In the genomic region with DNA sequence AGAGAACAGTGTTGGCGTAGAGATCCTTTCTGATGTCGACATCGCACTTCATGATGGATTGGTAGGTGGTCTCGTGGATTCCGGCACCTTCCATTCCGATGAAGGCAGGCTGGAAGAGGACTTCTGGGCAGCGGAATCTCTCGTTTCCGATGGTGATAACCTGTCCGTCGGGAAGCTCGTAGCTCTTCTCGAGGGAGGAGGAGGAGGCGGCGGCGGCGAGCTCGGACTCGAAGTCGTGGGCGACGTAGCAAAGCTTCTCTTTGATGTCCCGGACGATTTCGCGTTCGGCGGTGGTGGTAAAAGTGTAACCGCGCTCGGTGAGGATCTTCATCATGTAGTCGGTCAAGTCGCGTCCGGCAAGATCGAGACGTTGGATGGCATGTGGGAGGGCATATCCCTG, we compare ENCODE assay signal across 4 worm cellular contexts.
A peak's percentile ranks its signal among the peaks of the same experiment; 100 is the strongest.
TF ChIP-seq lines count a peak whose summit lies in the region.

No protein-coding gene starts in this region.

TF ChIP-seq in whole organism, L2 larva, 48 proteins besides CTCF, POLR2A, EP300 and RAD21:
- TF ChIP-seq ceh-82 (tag; optimal IDR thresholded peaks at IDR 0.05; lab: Kevin White, UChicago) = no peak
- peak; percentile 24 for TF ChIP-seq nhr-11 (tag; optimal IDR thresholded peaks at IDR 0.05; lab: Kevin White, UChicago)
- TF ChIP-seq aly-2 (tag; optimal IDR thresholded peaks at IDR 0.05; lab: Kevin White, UChicago) = no peak

TF ChIP-seq in whole organism, L4 larva, 104 proteins besides CTCF, POLR2A, EP300 and RAD21 (continues in another document):
- TF ChIP-seq F10B5.3 (tag; optimal IDR thresholded peaks at IDR 0.05; lab: Kevin White, UChicago) (no peak), spr-3 (GFP tag; optimal IDR thresholded peaks at IDR 0.05; lab: Kevin White, UChicago) (peak; percentile 57), nhr-76 (tag; optimal IDR thresholded peaks at IDR 0.05; lab: Kevin White, UChicago) (no peak), madf-9 (GFP tag; conservative IDR thresholded peaks at IDR 0.05; lab: Robert Waterston, UW) (no peak), daf-19 (GFP tag; conservative IDR thresholded peaks at IDR 0.05; lab: Robert Waterston, UW) (no peak), ctbp-1 (GFP tag; IDR thresholded peaks at IDR 0.05; lab: Robert Waterston, UW) (no peak), nhr-25 (tag; optimal IDR thresholded peaks at IDR 0.05; lab: Kevin White, UChicago; ENCODE audit: borderline replicate concordance, insufficient read depth) (no peak), daf-16 (GFP tag; optimal IDR thresholded peaks at IDR 0.05; lab: Kevin White, UChicago) (no peak), daf-16 (tag; optimal IDR thresholded peaks at IDR 0.05; lab: Kevin White, UChicago) (no peak), dmd-8 (GFP tag; IDR thresholded peaks at IDR 0.05; lab: Robert Waterston, UW) (no peak), F26F4.8 (GFP tag; conservative IDR thresholded peaks at IDR 0.05; lab: Robert Waterston, UW) (0 out of 2 replicates have a peak, but pooled peaks have one; percentile 6), rbr-2 (tag; optimal IDR thresholded peaks at IDR 0.05; lab: Kevin White, UChicago) (no peak), zip-11 (GFP tag; IDR thresholded peaks at IDR 0.05; lab: Robert Waterston, UW) (no peak), nhr-102 (tag; optimal IDR thresholded peaks at IDR 0.05; lab: Kevin White, UChicago) (no peak), nhr-41 (GFP tag; IDR thresholded peaks at IDR 0.05; lab: Robert Waterston, UW) (no peak), snpc-4 (tag; optimal IDR thresholded peaks at IDR 0.05; lab: Kevin White, UChicago) (no peak), F44E2.7 (GFP tag; IDR thresholded peaks at IDR 0.05; lab: Robert Waterston, UW) (0 out of 2 replicates have a peak, but pooled peaks have one; percentile 63), lin-29 (GFP tag; IDR thresholded peaks at IDR 0.05; lab: Robert Waterston, UW) (no peak), mdt-29 (GFP tag; IDR thresholded peaks at IDR 0.05; lab: Robert Waterston, UW) (no peak), hmg-1.1 (GFP tag; IDR thresholded peaks at IDR 0.05; lab: Robert Waterston, UW) (no peak), zfp-3 (GFP tag; conservative IDR thresholded peaks at IDR 0.05; lab: Robert Waterston, UW) (no peak), set-16 (GFP tag; IDR thresholded peaks at IDR 0.05; lab: Robert Waterston, UW) (peak; percentile 94), mxl-3 (GFP tag; optimal IDR thresholded peaks at IDR 0.05; lab: Kevin White, UChicago) (no peak), Y75B8A.6 (GFP tag; IDR thresholded peaks at IDR 0.05; lab: Robert Waterston, UW) (no peak), F49E8.2 (tag; optimal IDR thresholded peaks at IDR 0.05; lab: Kevin White, UChicago; ENCODE audit: borderline replicate concordance) (no peak), D1046.2 (GFP tag; IDR thresholded peaks at IDR 0.05; lab: Robert Waterston, UW) (no peak), gei-8 (GFP tag; optimal IDR thresholded peaks at IDR 0.05; lab: Kevin White, UChicago) (no peak), aha-1 (tag; lab: Kevin White, UChicago) (no peak), nhr-11 (tag; optimal IDR thresholded peaks at IDR 0.05; lab: Kevin White, UChicago) (no peak)

TF ChIP-seq in whole organism, late embryonic, 69 proteins besides CTCF, POLR2A, EP300 and RAD21:
- TF ChIP-seq elt-4 (tag; optimal IDR thresholded peaks at IDR 0.05; lab: Kevin White, UChicago) = peak; percentile 48
- no peak for TF ChIP-seq ceh-45 (GFP tag; IDR thresholded peaks at IDR 0.05; lab: Robert Waterston, UW)

TF ChIP-seq in whole organism, young adult, 124 proteins besides CTCF, POLR2A, EP300 and RAD21:
- TF ChIP-seq egrh-3 (GFP tag; IDR thresholded peaks at IDR 0.05; lab: Robert Waterston, UW) (peak; percentile 64; the same call in 1 of the 2 replicates), ets-4 (GFP tag; optimal IDR thresholded peaks at IDR 0.05; lab: Kevin White, UChicago) (no peak), ztf-26 (tag; optimal IDR thresholded peaks at IDR 0.05; lab: Kevin White, UChicago) (no peak), cebp-2 (GFP tag; IDR thresholded peaks at IDR 0.05; lab: Robert Waterston, UW) (0 out of 2 replicates have a peak, but pooled peaks have one; percentile 36), lin-26 (GFP tag; IDR thresholded peaks at IDR 0.05; lab: Robert Waterston, UW) (no peak), nfyb-1 (GFP tag; IDR thresholded peaks at IDR 0.05; lab: Robert Waterston, UW) (no peak), zfh-2 (GFP tag; conservative IDR thresholded peaks at IDR 0.05; lab: Robert Waterston, UW) (peak; percentile 85)
